Fruit fly (Drosophila melanogaster): Measurements from ENCODE around the gene Ddc.

Ddc gene

dm6 chr2L:19135955-19136677, 16.0 kb upstream of the Ddc start:
- TF ChIP-seq Myc (optimal IDR thresholded peaks at IDR 0.05) (no peak), GATAd (GFP tag; optimal IDR thresholded peaks at IDR 0.05) (no peak), pan (optimal IDR thresholded peaks at IDR 0.05) (no peak), N (GFP tag; optimal IDR thresholded peaks at IDR 0.05) (no peak), CG32264 (GFP tag; optimal IDR thresholded peaks at IDR 0.05) (peak; percentile 60), fru (GFP tag; optimal IDR thresholded peaks at IDR 0.05) (peak; percentile 89), Sp1 (GFP tag; optimal IDR thresholded peaks at IDR 0.05) (peak; percentile 71), usp (GFP tag; optimal IDR thresholded peaks at IDR 0.05) (no peak), Mio (GFP tag; optimal IDR thresholded peaks at IDR 0.05) (no peak), Hnf4 (GFP tag; optimal IDR thresholded peaks at IDR 0.05) (peak; percentile 53), CG9705 (GFP tag; optimal IDR thresholded peaks at IDR 0.05) (peak; percentile 39), brk (GFP tag; optimal IDR thresholded peaks at IDR 0.05) (peak; percentile 64), jim (GFP tag; optimal IDR thresholded peaks at IDR 0.05) (no peak), tai (GFP tag; optimal IDR thresholded peaks at IDR 0.05) (no peak), ey (GFP tag; optimal IDR thresholded peaks at IDR 0.05) (peak; percentile 86), Hr78 (GFP tag; optimal IDR thresholded peaks at IDR 0.05) (no peak), br (GFP tag; optimal IDR thresholded peaks at IDR 0.05) (peak; percentile 93), lola (GFP tag; optimal IDR thresholded peaks at IDR 0.05) (no peak), sv (GFP tag; optimal IDR thresholded peaks at IDR 0.05) (no peak), psq (GFP tag; optimal IDR thresholded peaks at IDR 0.05) (no peak), rgr (GFP tag; optimal IDR thresholded peaks at IDR 0.05) (peak; percentile 88), Hr83 (GFP tag; optimal IDR thresholded peaks at IDR 0.05; ENCODE audit: poor library complexity, severe bottlenecking) (no peak), h (GFP tag; optimal IDR thresholded peaks at IDR 0.05) (peak; percentile 88), Dfd (GFP tag; optimal IDR thresholded peaks at IDR 0.05) (no peak), HLH106 (tag; optimal IDR thresholded peaks at IDR 0.05) (peak; percentile 81), Jra (GFP tag; optimal IDR thresholded peaks at IDR 0.05) (peak; percentile 26), Abd-B (GFP tag; optimal IDR thresholded peaks at IDR 0.05) (no peak), OdsH (GFP tag; optimal IDR thresholded peaks at IDR 0.05) (peak; percentile 83), Rel (GFP tag; optimal IDR thresholded peaks at IDR 0.05) (no peak), Rel (tag; optimal IDR thresholded peaks at IDR 0.05) (no peak), dmrt93B (GFP tag; optimal IDR thresholded peaks at IDR 0.05) (peak; percentile 66), dsf (GFP tag; optimal IDR thresholded peaks at IDR 0.05; ENCODE audit: borderline replicate concordance) (no peak), Dif (GFP tag; optimal IDR thresholded peaks at IDR 0.05; ENCODE audit: partially characterized antibody) (peak; percentile 55), sage (GFP tag; optimal IDR thresholded peaks at IDR 0.05) (peak; percentile 52), foxo (GFP tag; optimal IDR thresholded peaks at IDR 0.05) (peak in 1 of 2 experiments; percentile 84), woc (GFP tag; optimal IDR thresholded peaks at IDR 0.05) (peak; percentile 81), Vsx2 (GFP tag; optimal IDR thresholded peaks at IDR 0.05; ENCODE audit: partially characterized antibody) (no peak), CrebA (GFP tag; optimal IDR thresholded peaks at IDR 0.05; ENCODE audit: borderline replicate concordance) (no peak), dl (GFP tag; optimal IDR thresholded peaks at IDR 0.05; ENCODE audit: insufficient read depth in 1 of 2, partially characterized antibody in 2 of 2) (peak in 1 of 2 experiments; percentile 1)

dm6 chr2L:19134814-19135523, 14.9 kb upstream of the Ddc start, which contains the start of gene Polr1D:
TSS of gene Polr1D (minus strand) at chr2L:19135233.
- no peak for TF ChIP-seq Hr83 (GFP tag; optimal IDR thresholded peaks at IDR 0.05; ENCODE audit: poor library complexity, severe bottlenecking)
- no peak for TF ChIP-seq jim (GFP tag; optimal IDR thresholded peaks at IDR 0.05)
- TF ChIP-seq N (GFP tag; optimal IDR thresholded peaks at IDR 0.05): no peak
- peak; percentile 17 for TF ChIP-seq fru (GFP tag; optimal IDR thresholded peaks at IDR 0.05)
- no peak for TF ChIP-seq CrebA (GFP tag; optimal IDR thresholded peaks at IDR 0.05; ENCODE audit: borderline replicate concordance)
- peak in 1 of 2 experiments; percentile 52 for TF ChIP-seq foxo (GFP tag; optimal IDR thresholded peaks at IDR 0.05)
- no peak for TF ChIP-seq pan (optimal IDR thresholded peaks at IDR 0.05)
- no peak for TF ChIP-seq usp (GFP tag; optimal IDR thresholded peaks at IDR 0.05)
- no peak for TF ChIP-seq Dfd (GFP tag; optimal IDR thresholded peaks at IDR 0.05)
- TF ChIP-seq dl (GFP tag; optimal IDR thresholded peaks at IDR 0.05; ENCODE audit: insufficient read depth in 1 of 2, partially characterized antibody in 2 of 2): no peak
- no peak for TF ChIP-seq sage (GFP tag; optimal IDR thresholded peaks at IDR 0.05)
- peak; percentile 29 for TF ChIP-seq Hnf4 (GFP tag; optimal IDR thresholded peaks at IDR 0.05)
- TF ChIP-seq GATAd (GFP tag; optimal IDR thresholded peaks at IDR 0.05): no peak
- TF ChIP-seq Jra (GFP tag; optimal IDR thresholded peaks at IDR 0.05): peak; percentile 88
- TF ChIP-seq br (GFP tag; optimal IDR thresholded peaks at IDR 0.05): peak; percentile 63
- TF ChIP-seq sv (GFP tag; optimal IDR thresholded peaks at IDR 0.05): no peak
- no peak for TF ChIP-seq brk (GFP tag; optimal IDR thresholded peaks at IDR 0.05)
- no peak for TF ChIP-seq Hr78 (GFP tag; optimal IDR thresholded peaks at IDR 0.05)
- TF ChIP-seq Vsx2 (GFP tag; optimal IDR thresholded peaks at IDR 0.05; ENCODE audit: partially characterized antibody): no peak
- no peak for TF ChIP-seq CG32264 (GFP tag; optimal IDR thresholded peaks at IDR 0.05)
- no peak for TF ChIP-seq HLH106 (tag; optimal IDR thresholded peaks at IDR 0.05)
- TF ChIP-seq woc (GFP tag; optimal IDR thresholded peaks at IDR 0.05): peak; percentile 70
- no peak for TF ChIP-seq Mio (GFP tag; optimal IDR thresholded peaks at IDR 0.05)
- TF ChIP-seq Sp1 (GFP tag; optimal IDR thresholded peaks at IDR 0.05): peak; percentile 27
- TF ChIP-seq ey (GFP tag; optimal IDR thresholded peaks at IDR 0.05): no peak
- TF ChIP-seq CG9705 (GFP tag; optimal IDR thresholded peaks at IDR 0.05): no peak
- TF ChIP-seq psq (GFP tag; optimal IDR thresholded peaks at IDR 0.05): peak; percentile 72
- no peak for TF ChIP-seq rgr (GFP tag; optimal IDR thresholded peaks at IDR 0.05)
- no peak for TF ChIP-seq OdsH (GFP tag; optimal IDR thresholded peaks at IDR 0.05)
- TF ChIP-seq Dif (GFP tag; optimal IDR thresholded peaks at IDR 0.05; ENCODE audit: partially characterized antibody): peak; percentile 45
- no peak for TF ChIP-seq lola (GFP tag; optimal IDR thresholded peaks at IDR 0.05)
- TF ChIP-seq Abd-B (GFP tag; optimal IDR thresholded peaks at IDR 0.05): no peak
- TF ChIP-seq h (GFP tag; optimal IDR thresholded peaks at IDR 0.05): peak; percentile 12
- no peak for TF ChIP-seq Myc (optimal IDR thresholded peaks at IDR 0.05)
- TF ChIP-seq dsf (GFP tag; optimal IDR thresholded peaks at IDR 0.05; ENCODE audit: borderline replicate concordance): no peak
- TF ChIP-seq dmrt93B (GFP tag; optimal IDR thresholded peaks at IDR 0.05): no peak
- no peak for TF ChIP-seq tai (GFP tag; optimal IDR thresholded peaks at IDR 0.05)
- TF ChIP-seq Rel (GFP tag; optimal IDR thresholded peaks at IDR 0.05): no peak
- TF ChIP-seq Rel (tag; optimal IDR thresholded peaks at IDR 0.05): peak; percentile 49

Data from whole organism, wandering third instar larva.